Fruit fly (Drosophila melanogaster) whole organism, prepupa: ENCODE data around the gene Atg5.

ENCODE experiments used
- Blimp-1 ChIP-seq: fragments of 200-800 bp; sonication (Bioruptor generic); optimal IDR thresholded peaks from 3 replicates; lab custom pipeline; 2017; ENCODE audit warnings: missing biosample characterization, missing genetic modification characterization, mild to moderate bottlenecking, moderate library complexity, missing genetic modification reagents
- CG10631 ChIP-seq: fragments of 200-800 bp; sonication (Bioruptor generic); optimal IDR thresholded peaks from 2 replicates; lab custom pipeline; 2016; ENCODE audit warnings: missing biosample characterization, missing genetic modification characterization
- CG10669 ChIP-seq: fragments of 200-800 bp; sonication (Bioruptor generic); optimal IDR thresholded peaks from 3 replicates; lab custom pipeline; 2018; ENCODE audit warnings: missing biosample characterization, mild to moderate bottlenecking, missing genetic modification characterization, moderate library complexity
- CG11294 ChIP-seq: fragments of 200-800 bp; sonication (Bioruptor generic); IDR thresholded peaks from 2 replicates; pipeline ENCODE4 v1.3.6; 2022; ENCODE audit warnings: missing biosample characterization, missing genetic modification characterization
- CG11762 ChIP-seq: fragments of 200-800 bp; sonication (Bioruptor generic); optimal IDR thresholded peaks from 3 replicates; lab custom pipeline; 2016; ENCODE audit warnings: missing biosample characterization, missing genetic modification characterization; ENCODE audit not compliant: insufficient read depth
- CG11902 ChIP-seq: fragments of 200-800 bp; sonication (Bioruptor generic); optimal IDR thresholded peaks from 3 replicates; lab custom pipeline; 2016; ENCODE audit warnings: missing biosample characterization, missing genetic modification characterization
- CG15336 ChIP-seq: fragments of 200-800 bp; sonication (Bioruptor generic); IDR thresholded peaks from 2 replicates; pipeline ENCODE4 v1.3.6; 2022; ENCODE audit warnings: missing biosample characterization, missing genetic modification characterization
- CG16779 ChIP-seq: fragments of 200-800 bp; sonication (Bioruptor generic); optimal IDR thresholded peaks from 3 replicates; lab custom pipeline; 2017; ENCODE audit warnings: missing biosample characterization, mild to moderate bottlenecking, missing genetic modification characterization
- CG3032 ChIP-seq: fragments of 200-800 bp; optimal IDR thresholded peaks from 2 replicates; lab custom pipeline; 2019; ENCODE audit warnings: missing biosample characterization, mild to moderate bottlenecking, missing genetic modification characterization, moderate library complexity
- CG31627 ChIP-seq: fragments of 200-800 bp; sonication (Bioruptor generic); optimal IDR thresholded peaks from 3 replicates; lab custom pipeline; 2016; ENCODE audit warnings: missing biosample characterization, missing genetic modification characterization
- CG32006 ChIP-seq: fragments of 200-800 bp; sonication (Bioruptor generic); optimal IDR thresholded peaks from 3 replicates; lab custom pipeline; 2017; ENCODE audit warnings: missing biosample characterization, mild to moderate bottlenecking, missing genetic modification characterization
- CG34406 ChIP-seq: fragments of 200-800 bp; sonication (Bioruptor generic); optimal IDR thresholded peaks from 3 replicates; lab custom pipeline; 2016; ENCODE audit warnings: missing biosample characterization, missing genetic modification characterization
- CG3919 ChIP-seq: fragments of 200-800 bp; sonication (Bioruptor generic); optimal IDR thresholded peaks from 3 replicates; lab custom pipeline; 2016; ENCODE audit warnings: missing biosample characterization, missing genetic modification characterization
- CG4318 ChIP-seq: fragments of 200-800 bp; sonication (Bioruptor generic); optimal IDR thresholded peaks from 3 replicates; lab custom pipeline; 2017; ENCODE audit warnings: missing biosample characterization, mild to moderate bottlenecking, missing genetic modification characterization
- CG6163 ChIP-seq: fragments of 200-800 bp; sonication (Bioruptor generic); IDR thresholded peaks from 3 replicates; pipeline ENCODE4 v1.3.6; 2022; ENCODE audit warnings: missing biosample characterization, missing genetic modification characterization
- CG6276 ChIP-seq: fragments of 200-800 bp; sonication (Bioruptor generic); optimal IDR thresholded peaks from 2 replicates; lab custom pipeline; 2017; ENCODE audit warnings: missing biosample characterization, mild to moderate bottlenecking, missing genetic modification characterization
- CG6792 ChIP-seq: fragments of 200-800 bp; sonication (Bioruptor generic); optimal IDR thresholded peaks from 3 replicates; lab custom pipeline; 2016; ENCODE audit warnings: missing biosample characterization, missing genetic modification characterization
- CG6808 ChIP-seq: fragments of 200-800 bp; sonication (Bioruptor generic); optimal IDR thresholded peaks from 3 replicates; lab custom pipeline; 2017; ENCODE audit warnings: missing biosample characterization, missing genetic modification characterization, mild to moderate bottlenecking, moderate library complexity, missing genetic modification reagents
- CG6854 ChIP-seq: fragments of 200-800 bp; sonication (Bioruptor generic); optimal IDR thresholded peaks from 2 replicates; lab custom pipeline; 2017; ENCODE audit warnings: missing biosample characterization, mild to moderate bottlenecking, missing genetic modification characterization
- CG8119 ChIP-seq: fragments of 200-800 bp; sonication (Bioruptor generic); IDR thresholded peaks from 3 replicates; pipeline ENCODE4 v1.3.6; 2022; ENCODE audit warnings: missing biosample characterization, missing genetic modification characterization
- CG8319 ChIP-seq: fragments of 200-800 bp; sonication (Bioruptor generic); optimal IDR thresholded peaks from 3 replicates; lab custom pipeline; 2016; ENCODE audit warnings: missing biosample characterization, missing genetic modification characterization
- Eip75B ChIP-seq: fragments of 200-800 bp; sonication (Bioruptor generic); optimal IDR thresholded peaks from 3 replicates; lab custom pipeline; 2016; ENCODE audit warnings: missing biosample characterization, missing genetic modification characterization
- Eip93F ChIP-seq: fragments of 200-800 bp; sonication (Bioruptor generic); optimal IDR thresholded peaks from 2 replicates; lab custom pipeline; 2016; ENCODE audit warnings: missing biosample characterization, mild to moderate bottlenecking, missing genetic modification characterization
- Ets96B ChIP-seq: fragments of 200-800 bp; optimal IDR thresholded peaks from 2 replicates; lab custom pipeline; 2019; ENCODE audit warnings: missing biosample characterization, mild to moderate bottlenecking, missing genetic modification characterization, moderate library complexity
- Gug ChIP-seq: fragments of 200-800 bp; sonication (Bioruptor generic); IDR thresholded peaks from 2 replicates; pipeline ENCODE4 v1.3.6; 2022; ENCODE audit warnings: missing biosample characterization, missing genetic modification characterization
- Hr38 ChIP-seq: sonication (Bioruptor generic); optimal IDR thresholded peaks from 2 replicates; lab custom pipeline; 2016; ENCODE audit warnings: missing biosample characterization, missing genetic modification characterization
- Hr4 ChIP-seq: fragments of 200-800 bp; sonication (Bioruptor generic); optimal IDR thresholded peaks from 3 replicates; lab custom pipeline; 2016; ENCODE audit warnings: missing biosample characterization, missing genetic modification characterization
- Lpt ChIP-seq: fragments of 200-800 bp; sonication (Bioruptor generic); optimal IDR thresholded peaks from 3 replicates; lab custom pipeline; 2016; ENCODE audit warnings: missing biosample characterization, missing genetic modification characterization
- Met ChIP-seq: fragments of 200-800 bp; sonication (Bioruptor generic); optimal IDR thresholded peaks from 3 replicates; lab custom pipeline; 2016; ENCODE audit warnings: missing biosample characterization, missing genetic modification characterization
- OdsH ChIP-seq: fragments of 200-800 bp; sonication (Bioruptor generic); optimal IDR thresholded peaks from 3 replicates; lab custom pipeline; 2016; ENCODE audit warnings: missing biosample characterization, missing genetic modification characterization
- Smox ChIP-seq: fragments of 200-800 bp; sonication (Bioruptor generic); optimal IDR thresholded peaks from 3 replicates; lab custom pipeline; 2016; ENCODE audit warnings: missing biosample characterization, missing genetic modification characterization
- Sox102F ChIP-seq: fragments of 200-800 bp; sonication (Bioruptor generic); optimal IDR thresholded peaks from 2 replicates; lab custom pipeline; 2016; ENCODE audit warnings: missing biosample characterization, mild to moderate bottlenecking, missing genetic modification characterization
- Sox14 ChIP-seq: fragments of 200-800 bp; sonication (Bioruptor generic); optimal IDR thresholded peaks from 3 replicates; lab custom pipeline; 2016; ENCODE audit warnings: missing biosample characterization, missing genetic modification characterization
- achi ChIP-seq: fragments of 200-800 bp; sonication (Bioruptor generic); optimal IDR thresholded peaks from 3 replicates; lab custom pipeline; 2016; ENCODE audit warnings: missing biosample characterization, missing genetic modification characterization
- acj6 ChIP-seq: fragments of 200-800 bp; sonication (Bioruptor generic); optimal IDR thresholded peaks from 3 replicates; lab custom pipeline; 2016; ENCODE audit warnings: missing biosample characterization, missing genetic modification characterization
- cyc ChIP-seq: fragments of 200-800 bp; sonication (Bioruptor generic); optimal IDR thresholded peaks from 3 replicates; lab custom pipeline; 2016; ENCODE audit warnings: missing biosample characterization, missing genetic modification characterization
- dac ChIP-seq: fragments of 200-800 bp; sonication (Bioruptor generic); optimal IDR thresholded peaks from 2 replicates; lab custom pipeline; 2017; ENCODE audit warnings: missing biosample characterization, mild to moderate bottlenecking, missing genetic modification characterization
- eg ChIP-seq: fragments of 200-800 bp; sonication (Bioruptor generic); IDR thresholded peaks from 3 replicates; pipeline ENCODE4 v1.3.6; 2022; ENCODE audit warnings: missing biosample characterization, missing genetic modification characterization
- esn ChIP-seq: fragments of 200-800 bp; sonication (Bioruptor generic); optimal IDR thresholded peaks from 2 replicates; lab custom pipeline; 2016; ENCODE audit warnings: missing biosample characterization, mild to moderate bottlenecking, missing genetic modification characterization, moderate library complexity
- fd59A ChIP-seq: fragments of 200-800 bp; sonication (Bioruptor generic); optimal IDR thresholded peaks from 2 replicates; lab custom pipeline; 2017; ENCODE audit warnings: missing biosample characterization, mild to moderate bottlenecking, missing genetic modification characterization, missing genetic modification reagents
- fd85E ChIP-seq: fragments of 200-800 bp; sonication (Bioruptor generic); optimal IDR thresholded peaks from 3 replicates; lab custom pipeline; 2016; ENCODE audit warnings: missing biosample characterization, missing genetic modification characterization
- lz ChIP-seq: fragments of 200-800 bp; sonication (Bioruptor generic); optimal IDR thresholded peaks from 3 replicates; lab custom pipeline; 2016; ENCODE audit warnings: missing biosample characterization, missing genetic modification characterization
- net ChIP-seq: fragments of 200-800 bp; sonication (Bioruptor generic); optimal IDR thresholded peaks from 3 replicates; lab custom pipeline; 2016; ENCODE audit warnings: missing biosample characterization, missing genetic modification characterization
- spab ChIP-seq: fragments of 200-800 bp; sonication (Bioruptor generic); optimal IDR thresholded peaks from 2 replicates; lab custom pipeline; 2017; ENCODE audit warnings: missing biosample characterization, mild to moderate bottlenecking, missing genetic modification characterization, missing genetic modification reagents
- svp ChIP-seq: fragments of 200-800 bp; sonication (Bioruptor generic); peaks from one replicate; lab custom pipeline; 2016; ENCODE audit warnings: missing biosample characterization, missing genetic modification characterization
- topi ChIP-seq: fragments of 200-800 bp; sonication (Bioruptor generic); optimal IDR thresholded peaks from 3 replicates; lab custom pipeline; 2016; ENCODE audit warnings: missing biosample characterization, missing genetic modification characterization
- vri ChIP-seq: fragments of 200-800 bp; sonication (Bioruptor generic); optimal IDR thresholded peaks from 3 replicates; lab custom pipeline; 2016; ENCODE audit warnings: missing biosample characterization, mild to moderate bottlenecking, missing genetic modification characterization

Atg5 gene

dm6 chrX:7301351-7302328 lies 21.9 kb downstream of the Atg5 start (continued):
- TF ChIP-seq topi (peak; percentile 90), CG8319 (GFP tag; lab: Kevin White, UChicago) (peak; percentile 50), fd85E (GFP tag; lab: Kevin White, UChicago) (peak; percentile 22), CG3919 (GFP tag; lab: Kevin White, UChicago) (peak; percentile 71), Met (GFP tag; lab: Kevin White, UChicago) (peak; percentile 83), acj6 (peak; percentile 72), Eip75B (GFP tag; lab: Kevin White, UChicago) (peak; percentile 83), Sox102F (GFP tag; lab: Kevin White, UChicago) (peak; percentile 63), CG10631 (peak; percentile 75), Lpt (GFP tag; lab: Kevin White, UChicago) (peak; percentile 0), CG10669 (GFP tag; lab: Kevin White, UChicago) (peak; percentile 73), Blimp-1 (GFP tag; lab: Kevin White, UChicago) (peak; percentile 52), CG8119 (GFP tag; lab: Robert Waterston, UW) (peak; percentile 56; the same call in 2 of the 3 replicates), Smox (GFP tag; lab: Kevin White, UChicago) (peak; percentile 84), vri (peak; percentile 75), CG11762 (GFP tag; lab: Kevin White, UChicago) (peak; percentile 78), CG15336 (GFP tag; lab: Robert Waterston, UW) (peak; percentile 62), Hr38 (no peak), CG31627 (GFP tag; lab: Kevin White, UChicago) (peak; percentile 85), esn (GFP tag; lab: Kevin White, UChicago) (peak; percentile 89), net (GFP tag; lab: Kevin White, UChicago) (peak; percentile 69)

dm6 chrX:7300722-7301350 lies 22.7 kb downstream of the Atg5 start:
- TF ChIP-seq Hr38 (no peak), achi (GFP tag; lab: Kevin White, UChicago) (no peak), OdsH (GFP tag; lab: Kevin White, UChicago) (no peak), CG4318 (no peak), CG3032 (tag; lab: Kevin White, UChicago) (no peak), Eip93F (GFP tag; lab: Kevin White, UChicago) (peak; percentile 46), CG8119 (GFP tag; lab: Robert Waterston, UW) (no peak), CG6792 (no peak), CG11762 (GFP tag; lab: Kevin White, UChicago) (no peak), CG8319 (GFP tag; lab: Kevin White, UChicago) (no peak), CG11902 (no peak), cyc (no peak), CG6276 (no peak), fd85E (GFP tag; lab: Kevin White, UChicago) (no peak), CG16779 (tag; lab: Kevin White, UChicago) (no peak), CG6854 (no peak), dac (GFP tag; lab: Kevin White, UChicago) (no peak), lz (GFP tag; lab: Kevin White, UChicago) (no peak), Ets96B (tag; lab: Kevin White, UChicago) (no peak), CG6808 (GFP tag; lab: Kevin White, UChicago) (no peak), svp (GFP tag; lab: Kevin White, UChicago) (peak; percentile 44), Sox14 (GFP tag; lab: Kevin White, UChicago) (no peak), Gug (GFP tag; lab: Robert Waterston, UW) (peak; percentile 33), spab (GFP tag; lab: Kevin White, UChicago) (no peak), eg (GFP tag; lab: Robert Waterston, UW) (no peak; the same call in 2 of the 3 replicates), fd59A (GFP tag; lab: Kevin White, UChicago) (peak; percentile 3), CG11294 (GFP tag; lab: Robert Waterston, UW) (no peak; the same call in 1 of the 2 replicates), CG6163 (peak; percentile 51), CG10631 (no peak), CG32006 (GFP tag; lab: Kevin White, UChicago) (no peak), Lpt (GFP tag; lab: Kevin White, UChicago) (peak; percentile 69), Hr4 (GFP tag; lab: Kevin White, UChicago) (no peak), CG34406 (no peak)
